Fruit fly (Drosophila melanogaster) whole organism, prepupa: ENCODE results near the gene CG9257.

Experiments
- lz ChIP-seq: fragments of 200-800 bp; sonication (Bioruptor generic); optimal IDR thresholded peaks from 3 replicates; lab custom pipeline; 2016; ENCODE audit warnings: missing biosample characterization, missing genetic modification characterization
- net ChIP-seq: fragments of 200-800 bp; sonication (Bioruptor generic); optimal IDR thresholded peaks from 3 replicates; lab custom pipeline; 2016; ENCODE audit warnings: missing biosample characterization, missing genetic modification characterization

dm6 chr2L:21141714-21142500, 39.4 kb downstream of the CG9257 start, which contains the start of gene Dap160:
- no peak for TF ChIP-seq net (GFP tag; lab: Kevin White, UChicago)
- no peak for TF ChIP-seq lz (GFP tag; lab: Kevin White, UChicago)
